Worm (Caenorhabditis elegans): ENCODE results near the gene ugt-16.

ce11 chrV:12814481-12814882, 10.3 kb upstream of the ugt-16 start:
- TF ChIP-seq ama-1 (optimal IDR thresholded peaks at IDR 0.05), result no peak
- no peak for TF ChIP-seq hmbx-1 (tag; optimal IDR thresholded peaks at IDR 0.05)
- no peak for TF ChIP-seq flt-1 (GFP tag; IDR thresholded peaks at IDR 0.05)
- TF ChIP-seq F13C5.2 (tag; optimal IDR thresholded peaks at IDR 0.05), result peak; percentile 2
- TF ChIP-seq hnd-1 (tag; optimal IDR thresholded peaks at IDR 0.05), result no peak
- no peak for TF ChIP-seq ets-7 (tag; optimal IDR thresholded peaks at IDR 0.05)
- TF ChIP-seq tbx-11 (GFP tag; IDR thresholded peaks at IDR 0.05), result no peak
- no peak for TF ChIP-seq pes-1 (GFP tag; IDR thresholded peaks at IDR 0.05)
- TF ChIP-seq hmg-4 (GFP tag; optimal IDR thresholded peaks at IDR 0.05), result peak; percentile 52
- TF ChIP-seq tra-4 (tag; optimal IDR thresholded peaks at IDR 0.05), result no peak
- TF ChIP-seq aly-1 (tag; optimal IDR thresholded peaks at IDR 0.05), result peak; percentile 10
- no peak for TF ChIP-seq tbx-37 (GFP tag; conservative IDR thresholded peaks at IDR 0.05)
- no peak for TF ChIP-seq B0310.2 (tag; optimal IDR thresholded peaks at IDR 0.05)
- no peak for TF ChIP-seq sea-1 (GFP tag; conservative IDR thresholded peaks at IDR 0.05)
